Worm (Caenorhabditis elegans) whole organism, L4 larva: Measurements from ENCODE around the gene M03A1.3.

Source experiments
- Y5F2A.4 ChIP-seq: fragments of 200-800 bp; sonication (Bioruptor generic); optimal IDR thresholded peaks from 2 replicates; lab custom pipeline; 2018; ENCODE audit warnings: mild to moderate bottlenecking, missing genetic modification characterization, missing compliant biosample characterization
- aly-2 ChIP-seq: sonication (generic microtip); optimal IDR thresholded peaks from 2 replicates; lab custom pipeline; 2018; ENCODE audit warnings: missing biosample characterization, missing genetic modification characterization
- ama-1 ChIP-seq: fragments of 150-350 bp; optimal IDR thresholded peaks from 2 replicates; lab custom pipeline; 2014; ENCODE audit warnings: inconsistent platforms, mixed read lengths
- dmd-6 ChIP-seq: fragments of 200-800 bp; sonication (Bioruptor generic); IDR thresholded peaks from 2 replicates; pipeline ENCODE4 v1.3.6; 2022; ENCODE audit warnings: missing genetic modification reagents, missing genetic modification characterization, missing compliant biosample characterization
- dpl-1 ChIP-seq: fragments of 150-350 bp; optimal IDR thresholded peaks from 2 replicates; lab custom pipeline; 2014; ENCODE audit warnings: missing biosample characterization, missing genetic modification reagents, missing genetic modification characterization
- dve-1 ChIP-seq: sonication (generic microtip); optimal IDR thresholded peaks from 2 replicates; lab custom pipeline; 2017; ENCODE audit warnings: antibody characterized with exemption, mild to moderate bottlenecking, missing genetic modification characterization, missing compliant biosample characterization; ENCODE audit not compliant: insufficient read depth
- egl-27 ChIP-seq: sonication (generic microtip); optimal IDR thresholded peaks from 3 replicates; lab custom pipeline; 2017; ENCODE audit warnings: missing biosample characterization, missing genetic modification reagents, missing genetic modification characterization
- fkh-10 ChIP-seq: fragments of 150-350 bp; optimal IDR thresholded peaks from 2 replicates; lab custom pipeline; 2014; ENCODE audit warnings: missing biosample characterization, missing genetic modification reagents, missing genetic modification characterization
- mep-1 ChIP-seq: fragments of 150-350 bp; sonication (generic microtip); optimal IDR thresholded peaks from 3 replicates; lab custom pipeline; 2014; ENCODE audit warnings: missing biosample characterization, missing genetic modification characterization
- snpc-4 ChIP-seq: fragments of 150-350 bp; optimal IDR thresholded peaks from 2 replicates; lab custom pipeline; 2014; ENCODE audit warnings: missing biosample characterization, missing genetic modification characterization
- vab-7 ChIP-seq: fragments of 200-800 bp; sonication (Bioruptor generic); IDR thresholded peaks from 2 replicates; pipeline ENCODE4 v1.3.6; 2022; ENCODE audit warnings: missing genetic modification reagents, missing genetic modification characterization, missing compliant biosample characterization

- no peak for TF ChIP-seq dmd-6 (GFP tag; lab: Robert Waterston, UW)
- TF ChIP-seq egl-27 (tag; lab: Kevin White, UChicago): no peak
- no peak for TF ChIP-seq Y5F2A.4 (GFP tag; lab: Kevin White, UChicago)
- no peak for TF ChIP-seq dve-1 (tag; lab: Kevin White, UChicago)
- no peak for TF ChIP-seq snpc-4 (tag; lab: Kevin White, UChicago)
- TF ChIP-seq mep-1 (tag; lab: Kevin White, UChicago): no peak
- no peak for TF ChIP-seq aly-2 (tag; lab: Kevin White, UChicago)
- no peak for TF ChIP-seq vab-7 (GFP tag; lab: Robert Waterston, UW)
- TF ChIP-seq dpl-1: no peak
- TF ChIP-seq fkh-10 (GFP tag; lab: Kevin White, UChicago): no peak
- no peak for TF ChIP-seq ama-1 (lab: Kevin White, UChicago)
These were observed 17.0 kb upstream of the M03A1.3 start, which contains the start of gene sra-36 for ce11 chrII:4540631-4541030.
